Fruit fly (Drosophila melanogaster): ENCODE measurements around the gene Qsox4.

Gene Qsox4

DNA sequence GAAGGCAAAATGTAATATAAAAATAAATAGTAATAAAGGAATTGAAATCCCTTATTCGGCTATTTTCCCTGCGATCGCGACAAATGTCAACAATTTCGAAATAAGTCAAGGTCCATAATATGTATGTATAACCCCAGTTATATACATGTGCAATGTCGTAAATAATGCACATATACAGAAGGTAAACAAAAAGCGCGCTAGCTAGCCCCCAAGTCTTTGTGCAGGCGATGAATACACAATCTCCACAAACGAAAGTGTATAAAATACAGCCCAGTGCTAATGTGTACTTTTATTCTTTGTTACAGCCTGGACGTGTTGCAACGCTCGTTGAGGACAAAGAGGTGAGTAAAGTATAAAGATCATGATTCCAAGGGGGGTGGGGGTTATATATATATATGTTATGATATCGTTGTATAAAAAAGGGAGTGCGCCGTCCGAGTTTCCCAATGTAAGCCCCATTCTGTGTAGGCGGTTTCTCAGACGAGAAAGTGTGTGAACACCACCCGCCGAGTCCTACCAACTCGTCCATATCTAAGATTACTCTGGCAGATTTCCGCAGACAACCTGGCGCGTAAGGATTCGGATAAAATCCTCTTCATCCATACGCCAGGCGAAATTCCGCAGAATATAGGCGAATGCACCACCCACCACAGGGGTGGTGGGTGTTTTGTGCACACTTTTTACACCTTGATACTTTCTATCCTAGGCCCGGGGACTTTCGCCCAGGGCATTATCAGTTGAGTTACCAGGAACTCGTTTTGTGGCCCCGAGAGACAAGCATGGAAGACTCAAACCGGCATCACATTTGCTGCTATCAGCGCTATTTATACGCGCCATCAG is 27.3 kb downstream of the Qsox4 start (continued):
- no peak for TF ChIP-seq CG8089 (GFP tag; optimal IDR thresholded peaks at IDR 0.05)
- no peak for TF ChIP-seq GATAe (GFP tag; conservative IDR thresholded peaks at IDR 0.05)
- TF ChIP-seq Hey (tag; optimal IDR thresholded peaks at IDR 0.05) = no peak
- TF ChIP-seq fd3F (GFP tag; optimal IDR thresholded peaks at IDR 0.05) = no peak
- no peak for TF ChIP-seq ssp (GFP tag; IDR thresholded peaks at IDR 0.05)
- peak; percentile 17 for TF ChIP-seq pho (GFP tag; optimal IDR thresholded peaks at IDR 0.05)
- no peak for TF ChIP-seq CG4854 (GFP tag; optimal IDR thresholded peaks at IDR 0.05)
- TF ChIP-seq CG11085 (GFP tag; IDR thresholded peaks at IDR 0.05) = no peak
- peak; percentile 25; the same call in 1 of the 3 replicates for TF ChIP-seq so (GFP tag; IDR thresholded peaks at IDR 0.05)
- TF ChIP-seq fd64A (GFP tag; optimal IDR thresholded peaks at IDR 0.05) = no peak
- peak in 2 of 3 experiments; percentile 65 to 92 for TF ChIP-seq Stat92E (GFP tag; optimal IDR thresholded peaks at IDR 0.05)
- no peak for TF ChIP-seq sqz (GFP tag; optimal IDR thresholded peaks at IDR 0.05)
- 0 out of 2 replicates have a peak, but pooled peaks have one; percentile 27 for TF ChIP-seq CG6272 (GFP tag; IDR thresholded peaks at IDR 0.05)
- TF ChIP-seq BtbVII (GFP tag; optimal IDR thresholded peaks at IDR 0.05) = no peak
- peak; percentile 65 for TF ChIP-seq nerfin-1 (tag; optimal IDR thresholded peaks at IDR 0.05)
- TF ChIP-seq klu (GFP tag; IDR thresholded peaks at IDR 0.05) = peak; percentile 30; the same call in 1 of the 2 replicates
- TF ChIP-seq CG3163 (GFP tag; optimal IDR thresholded peaks at IDR 0.05) = no peak
- no peak for TF ChIP-seq CG12391 (tag; optimal IDR thresholded peaks at IDR 0.05)
- TF ChIP-seq Atf6 (GFP tag; IDR thresholded peaks at IDR 0.05) = peak; percentile 40; the same call in 1 of the 2 replicates
- TF ChIP-seq Xbp1 (GFP tag; optimal IDR thresholded peaks at IDR 0.05) = no peak
- TF ChIP-seq CG11695 (GFP tag; IDR thresholded peaks at IDR 0.05) = peak; percentile 18; the same call in 1 of the 3 replicates
- TF ChIP-seq Vsx1 (GFP tag; optimal IDR thresholded peaks at IDR 0.05) = no peak
- TF ChIP-seq eyg (GFP tag; optimal IDR thresholded peaks at IDR 0.05) = no peak
- TF ChIP-seq emc (GFP tag; optimal IDR thresholded peaks at IDR 0.05) = no peak
- TF ChIP-seq dpn (GFP tag; optimal IDR thresholded peaks at IDR 0.05) = no peak
- no peak for TF ChIP-seq psq (GFP tag; optimal IDR thresholded peaks at IDR 0.05)
- TF ChIP-seq ind (GFP tag; optimal IDR thresholded peaks at IDR 0.05) = no peak
- TF ChIP-seq CG15514 (GFP tag; optimal IDR thresholded peaks at IDR 0.05) = peak; percentile 25
- no peak for TF ChIP-seq Dp (GFP tag; optimal IDR thresholded peaks at IDR 0.05)
- peak; percentile 65 for TF ChIP-seq kni (GFP tag; optimal IDR thresholded peaks at IDR 0.05)
- no peak for TF ChIP-seq D (optimal IDR thresholded peaks at IDR 0.05)
- TF ChIP-seq D (GFP tag; optimal IDR thresholded peaks at IDR 0.05) = no peak
- TF ChIP-seq slou (GFP tag; optimal IDR thresholded peaks at IDR 0.05) = no peak
- peak; percentile 64 for TF ChIP-seq HLH4C (GFP tag; IDR thresholded peaks at IDR 0.05; ENCODE audit: partially characterized antibody)
- no peak for TF ChIP-seq CG9437 (GFP tag; optimal IDR thresholded peaks at IDR 0.05)
- TF ChIP-seq sug (tag; optimal IDR thresholded peaks at IDR 0.05) = peak; percentile 88
- no peak for TF ChIP-seq lab (GFP tag; optimal IDR thresholded peaks at IDR 0.05)
- TF ChIP-seq her (GFP tag; optimal IDR thresholded peaks at IDR 0.05) = no peak
- TF ChIP-seq CG3407 (GFP tag; optimal IDR thresholded peaks at IDR 0.05) = no peak
- TF ChIP-seq Myb (GFP tag; optimal IDR thresholded peaks at IDR 0.05) = no peak
- peak; percentile 12 for TF ChIP-seq pfk (GFP tag; optimal IDR thresholded peaks at IDR 0.05)
- TF ChIP-seq scrt (GFP tag; optimal IDR thresholded peaks at IDR 0.05) = no peak
- TF ChIP-seq CG7928 (GFP tag; optimal IDR thresholded peaks at IDR 0.05) = no peak
- TF ChIP-seq CG9932 (GFP tag; IDR thresholded peaks at IDR 0.05) = 0 out of 2 replicates have a peak, but pooled peaks have one; percentile 12
- TF ChIP-seq lmd (GFP tag; IDR thresholded peaks at IDR 0.05) = no peak
- TF ChIP-seq CG4424 (GFP tag; optimal IDR thresholded peaks at IDR 0.05) = no peak
- TF ChIP-seq caup (GFP tag; optimal IDR thresholded peaks at IDR 0.05; ENCODE audit: severe bottlenecking) = no peak
- peak; percentile 52 for TF ChIP-seq CG13296 (GFP tag; optimal IDR thresholded peaks at IDR 0.05)

All from whole organism, embryonic.